ENCODE assay signal across 3 fruit fly cellular contexts in the genomic region with DNA sequence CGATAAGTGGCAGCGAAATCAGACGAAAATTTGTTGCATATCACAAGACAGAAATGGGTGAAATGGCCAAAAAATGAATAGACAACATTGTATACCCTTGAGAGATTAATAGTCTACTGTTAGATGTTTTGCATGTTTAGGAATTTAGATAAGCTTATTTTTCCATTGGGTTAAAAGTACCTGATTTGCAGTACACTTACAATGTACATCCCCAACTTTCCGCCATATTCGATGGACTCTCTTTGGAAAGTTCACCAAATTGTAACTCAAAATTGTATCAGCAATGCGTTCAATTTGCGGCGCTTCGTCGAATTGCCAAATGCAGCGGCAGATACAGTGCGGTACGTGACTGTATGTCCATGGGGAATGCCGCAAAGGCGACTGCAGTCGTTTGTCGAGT.
TF ChIP-seq lines count a peak whose summit lies in the region.

No protein-coding gene starts in this region.

- TF ChIP-seq CTCF in whole organism, embryonic (GFP tag; optimal IDR thresholded peaks at IDR 0.05; lab: Kevin White, UChicago) = no peak

TF ChIP-seq in whole organism, embryonic, 481 proteins besides CTCF, POLR2A, EP300 and RAD21:
- peak; percentile 16 for TF ChIP-seq Sox102F (GFP tag; optimal IDR thresholded peaks at IDR 0.05; lab: Kevin White, UChicago)
- TF ChIP-seq CG11093 (GFP tag; IDR thresholded peaks at IDR 0.05; lab: Robert Waterston, UW) = no peak
- peak; percentile 13 for TF ChIP-seq CG1603 (tag; optimal IDR thresholded peaks at IDR 0.05; lab: Kevin White, UChicago)

TF ChIP-seq in whole organism, prepupa, 60 proteins besides CTCF, POLR2A, EP300 and RAD21:
- TF ChIP-seq CG6276 (GFP tag; optimal IDR thresholded peaks at IDR 0.05; lab: Kevin White, UChicago) (peak; percentile 39), Hr4 (GFP tag; optimal IDR thresholded peaks at IDR 0.05; lab: Kevin White, UChicago) (peak; percentile 48), eg (GFP tag; IDR thresholded peaks at IDR 0.05; lab: Robert Waterston, UW) (peak; percentile 60; the same call in 2 of the 3 replicates), CG8119 (GFP tag; IDR thresholded peaks at IDR 0.05; lab: Robert Waterston, UW) (peak; percentile 59; the same call in 2 of the 3 replicates), CG31627 (GFP tag; optimal IDR thresholded peaks at IDR 0.05; lab: Kevin White, UChicago) (no peak), CG15336 (GFP tag; IDR thresholded peaks at IDR 0.05; lab: Robert Waterston, UW) (0 out of 2 replicates have a peak, but pooled peaks have one; percentile 21), Smox (GFP tag; optimal IDR thresholded peaks at IDR 0.05; lab: Kevin White, UChicago) (no peak), Gug (GFP tag; IDR thresholded peaks at IDR 0.05; lab: Robert Waterston, UW) (no peak), CG32006 (GFP tag; optimal IDR thresholded peaks at IDR 0.05; lab: Kevin White, UChicago) (peak; percentile 35), CG4318 (GFP tag; optimal IDR thresholded peaks at IDR 0.05; lab: Kevin White, UChicago) (peak; percentile 25)

TF ChIP-seq in whole organism, pupa, 21 proteins besides CTCF, POLR2A, EP300 and RAD21:
- no peak for TF ChIP-seq CG8301 (tag; optimal IDR thresholded peaks at IDR 0.05; lab: Kevin White, UChicago)
- 0 out of 2 replicates have a peak, but pooled peaks have one; percentile 35 for TF ChIP-seq Ets98B (GFP tag; IDR thresholded peaks at IDR 0.05; lab: Robert Waterston, UW)
- peak; percentile 13; the same call in 1 of the 3 replicates for TF ChIP-seq fd96Ca (GFP tag; IDR thresholded peaks at IDR 0.05; lab: Robert Waterston, UW)

Comparison
In these comparisons a context has a peak if more than half of its experiments do, and no peak if none do; other contexts are left out.
1. Of the 7 proteins assayed by ChIP-seq in both whole organism, embryonic and whole organism, prepupa: peak only in whole organism, embryonic: Sox102F; only in whole organism, prepupa: none; in both: none; in neither: 6.